Worm (Caenorhabditis elegans) whole organism, L4 larva: Measurements from ENCODE around the gene cyp-35A2.

Experiments used
- T20F7.1 ChIP-seq: fragments of 200-800 bp; sonication (Bioruptor generic); optimal IDR thresholded peaks from 2 replicates; lab custom pipeline; 2018; ENCODE audit warnings: mild to moderate bottlenecking, missing genetic modification characterization, missing compliant biosample characterization
- gei-8 ChIP-seq: fragments of 200-800 bp; sonication (Bioruptor generic); optimal IDR thresholded peaks from 2 replicates; lab custom pipeline; 2018; ENCODE audit warnings: mild to moderate bottlenecking, missing genetic modification characterization, missing compliant biosample characterization
- madf-9 ChIP-seq: fragments of 200-800 bp; sonication (Bioruptor generic); conservative IDR thresholded peaks from 2 replicates; pipeline ENCODE4 v1.3.6; 2022; ENCODE audit warnings: missing genetic modification reagents, missing genetic modification characterization, missing compliant biosample characterization
- nhr-77 ChIP-seq: fragments of 150-350 bp; optimal IDR thresholded peaks from 2 replicates; lab custom pipeline; 2014; ENCODE audit warnings: missing biosample characterization, missing genetic modification characterization
- unc-39 ChIP-seq: sonication (generic microtip); optimal IDR thresholded peaks from 2 replicates; lab custom pipeline; 2017; ENCODE audit warnings: missing biosample characterization, missing genetic modification characterization

DNA sequence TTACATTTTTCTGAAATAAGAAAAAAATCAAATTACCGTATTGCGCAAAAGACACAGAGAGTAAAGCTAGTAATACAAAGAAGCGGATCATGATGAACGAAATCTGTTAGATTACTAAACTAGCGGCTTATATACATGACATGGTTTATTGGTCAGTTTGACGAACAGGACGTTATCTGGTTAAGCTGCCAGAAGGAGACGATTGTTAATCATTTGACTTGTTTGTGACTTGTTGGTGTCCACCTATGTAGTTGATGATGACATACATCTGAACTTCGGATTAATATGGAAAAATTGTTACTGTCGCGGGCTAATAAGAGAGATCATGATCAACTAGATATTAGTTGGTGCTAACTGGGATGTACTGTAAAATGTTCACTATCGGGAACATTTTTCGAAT lies 36.1 kb upstream of the cyp-35A2 start, which contains the start of gene cnc-9:
- TF ChIP-seq unc-39 (tag; lab: Kevin White, UChicago) (no peak), gei-8 (no peak), T20F7.1 (no peak), nhr-77 (tag; lab: Kevin White, UChicago) (no peak), madf-9 (GFP tag; lab: Robert Waterston, UW) (no peak)
